Worm (Caenorhabditis elegans): ENCODE results near the gene ife-5.

DNA sequence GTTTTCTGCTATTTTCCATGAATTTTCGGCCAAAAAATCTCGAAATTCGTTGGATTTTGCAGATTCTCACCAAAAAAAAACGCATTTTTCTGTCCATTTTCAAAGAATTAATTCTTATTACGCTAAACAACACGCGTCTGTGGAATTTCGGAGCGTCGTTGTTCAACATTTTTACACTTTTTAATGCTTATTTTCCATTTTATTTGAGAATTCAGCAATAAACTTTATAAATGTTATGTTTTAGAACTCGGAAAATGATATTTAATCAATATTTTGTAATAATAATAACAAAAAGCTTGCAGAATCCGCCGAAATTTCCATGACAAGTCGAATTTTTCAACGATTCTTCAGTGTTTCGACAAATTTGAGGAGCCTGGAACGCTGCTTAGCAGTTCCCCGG is at the start of gene ife-5:
- TF ChIP-seq him-1 (tag; optimal IDR thresholded peaks at IDR 0.05) = no peak
- no peak for TF ChIP-seq dao-5 (tag; optimal IDR thresholded peaks at IDR 0.05)

Measured in whole organism, L4/young adult.